Worm (Caenorhabditis elegans) whole organism, L4 larva: ENCODE results near the gene cdr-4.

Experiments
- egl-27 ChIP-seq: sonication (generic microtip); optimal IDR thresholded peaks from 3 replicates; lab custom pipeline; 2017; ENCODE audit warnings: missing biosample characterization, missing genetic modification reagents, missing genetic modification characterization
- gei-8 ChIP-seq: fragments of 200-800 bp; sonication (Bioruptor generic); optimal IDR thresholded peaks from 2 replicates; lab custom pipeline; 2018; ENCODE audit warnings: mild to moderate bottlenecking, missing genetic modification characterization, missing compliant biosample characterization
- hmg-1.1 ChIP-seq: fragments of 200-800 bp; sonication (Bioruptor generic); IDR thresholded peaks from 2 replicates; pipeline ENCODE4 v1.3.6; 2022; ENCODE audit warnings: missing genetic modification reagents, missing genetic modification characterization, missing compliant biosample characterization
- jun-1 ChIP-seq: fragments of 150-350 bp; optimal IDR thresholded peaks from 2 replicates; lab custom pipeline; 2014; ENCODE audit warnings: missing biosample characterization, missing genetic modification reagents, missing genetic modification characterization
- lin-29 ChIP-seq: fragments of 200-800 bp; sonication (Bioruptor generic); IDR thresholded peaks from 2 replicates; pipeline ENCODE4 v1.3.6; 2022; ENCODE audit warnings: missing genetic modification reagents, missing genetic modification characterization, missing compliant biosample characterization
- madf-5 ChIP-seq, 2 experiments: fragments of 200-800 bp; sonication (Bioruptor generic); IDR thresholded peaks; 2 replicates each; pipeline ENCODE4 v1.3.6; 2022; ENCODE audit warnings: missing compliant biosample characterization in 2 of 2, missing genetic modification characterization in 2 of 2
- mxl-3 ChIP-seq: fragments of 200-800 bp; sonication (Bioruptor generic); optimal IDR thresholded peaks from 2 replicates; lab custom pipeline; 2018; ENCODE audit warnings: mild to moderate bottlenecking, missing genetic modification characterization, missing compliant biosample characterization
- pqm-1 ChIP-seq: sonication (generic microtip); optimal IDR thresholded peaks from 2 replicates; lab custom pipeline; 2017; ENCODE audit warnings: missing biosample characterization, missing genetic modification characterization
- sdz-12 ChIP-seq: fragments of 200-800 bp; sonication (Bioruptor generic); optimal IDR thresholded peaks from 2 replicates; lab custom pipeline; 2018; ENCODE audit warnings: mild to moderate bottlenecking, missing genetic modification characterization, missing compliant biosample characterization
- skn-1 ChIP-seq: fragments of 150-350 bp; optimal IDR thresholded peaks from 2 replicates; lab custom pipeline; 2014; ENCODE audit warnings: missing biosample characterization, missing genetic modification characterization
- unc-62 ChIP-seq, 3 experiments: fragments of 150-350 bp in 1 of 3; sonication (generic microtip); optimal IDR thresholded peaks in 2 of 3; peaks in 1 of 3; 1 replicate in 1 of 3; 2 replicates in 2 of 3; lab custom pipeline; 2014 to 2017; ENCODE audit warnings: missing biosample characterization in 3 of 3, missing genetic modification characterization in 3 of 3, missing genetic modification reagents in 3 of 3, missing genotype in 1 of 3
- ztf-11 ChIP-seq: fragments of 150-350 bp; optimal IDR thresholded peaks from 2 replicates; lab custom pipeline; 2014; ENCODE audit warnings: missing biosample characterization, missing genetic modification characterization

- TF ChIP-seq ztf-11 (tag; lab: Kevin White, UChicago) (no peak), madf-5 (GFP tag; IDR thresholded peaks at IDR 0.05; lab: Robert Waterston, UW) (no peak), pqm-1 (tag; lab: Kevin White, UChicago) (no peak), hmg-1.1 (no peak), gei-8 (GFP tag; lab: Kevin White, UChicago) (no peak), skn-1 (tag; lab: Kevin White, UChicago) (no peak), sdz-12 (GFP tag; lab: Kevin White, UChicago) (no peak), unc-62 (GFP tag; optimal IDR thresholded peaks at IDR 0.05 in 1 of 2; lab: Kevin White, UChicago) (no peak), unc-62 (tag; optimal IDR thresholded peaks at IDR 0.05; lab: Kevin White, UChicago) (no peak), jun-1 (tag; lab: Kevin White, UChicago) (no peak), mxl-3 (no peak), lin-29 (GFP tag; lab: Robert Waterston, UW) (no peak), egl-27 (tag; lab: Kevin White, UChicago) (no peak)
These were observed 43.3 kb downstream of the cdr-4 start, which contains the start of gene fipr-2 for ce11 chrV:12365104-12365503.
